Worm (Caenorhabditis elegans) whole organism, L1 larva: ENCODE measurements around the gene srv-8.

Source experiments
- aha-1 ChIP-seq: fragments of 150-350 bp; optimal IDR thresholded peaks from 2 replicates; lab custom pipeline; 2014; ENCODE audit warnings: missing biosample characterization, missing genetic modification characterization
- aly-2 ChIP-seq: fragments of 150-350 bp; optimal IDR thresholded peaks from 2 replicates; lab custom pipeline; 2014; ENCODE audit warnings: missing biosample characterization, missing genetic modification characterization
- efl-1 ChIP-seq, 4 experiments: fragments of 150-350 bp; optimal IDR thresholded peaks in 3 of 4; peaks in 1 of 4; 1 replicate in 1 of 4; 2 replicates in 3 of 4; lab custom pipeline; 2014; ENCODE audit warnings: missing biosample characterization in 2 of 4, missing genetic modification characterization in 2 of 4, missing genetic modification reagents in 2 of 4
- egl-27 ChIP-seq, 2 experiments: fragments of 150-350 bp in 1 of 2; sonication (generic microtip); optimal IDR thresholded peaks; 3 replicates each; lab custom pipeline; 2017 to 2018; ENCODE audit warnings: missing biosample characterization in 2 of 2, missing genetic modification characterization in 2 of 2, missing genetic modification reagents in 2 of 2
- lir-3 ChIP-seq: sonication (generic microtip); optimal IDR thresholded peaks from 2 replicates; lab custom pipeline; 2016; ENCODE audit warnings: mild to moderate bottlenecking, missing genetic modification characterization, moderate library complexity, missing compliant biosample characterization; ENCODE audit not compliant: poor library complexity
- nhr-11 ChIP-seq: fragments of 150-350 bp; optimal IDR thresholded peaks from 2 replicates; lab custom pipeline; 2014; ENCODE audit warnings: missing biosample characterization, missing genetic modification characterization
- rnt-1 ChIP-seq: sonication (generic microtip); optimal IDR thresholded peaks from 2 replicates; lab custom pipeline; 2016; ENCODE audit warnings: mild to moderate bottlenecking, missing genetic modification characterization, moderate library complexity, missing compliant biosample characterization
- swsn-7 ChIP-seq: sonication (generic microtip); optimal IDR thresholded peaks from 2 replicates; lab custom pipeline; 2016; ENCODE audit warnings: missing genetic modification characterization, missing compliant biosample characterization
- unc-130 ChIP-seq: fragments of 150-350 bp; optimal IDR thresholded peaks from 2 replicates; lab custom pipeline; 2017; ENCODE audit warnings: missing biosample characterization, missing genetic modification characterization, inconsistent platforms

DNA sequence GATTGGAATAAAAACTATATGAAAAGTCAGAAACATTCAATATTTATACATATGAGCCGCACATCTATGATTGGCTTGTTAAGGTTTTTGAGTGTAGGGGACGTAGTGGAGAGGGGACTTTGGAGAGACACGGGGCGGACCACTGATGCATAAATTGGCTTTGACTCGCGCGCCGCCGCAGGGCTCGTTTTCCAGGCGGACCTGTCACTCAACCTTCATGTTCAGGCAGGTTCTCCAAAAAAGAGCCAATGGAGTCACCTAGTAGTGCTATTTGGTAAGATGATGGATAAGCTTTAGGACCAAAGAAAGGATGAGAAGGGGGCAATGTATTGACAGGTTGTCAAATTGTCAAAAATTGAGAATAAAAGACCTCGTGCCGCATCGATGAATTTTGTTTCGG, 25.6 kb downstream of the srv-8 start:
- no peak for TF ChIP-seq swsn-7 (tag; lab: Kevin White, UChicago)
- no peak for TF ChIP-seq aha-1
- no peak for TF ChIP-seq egl-27 (tag; optimal IDR thresholded peaks at IDR 0.05; lab: Kevin White, UChicago)
- TF ChIP-seq efl-1 (optimal IDR thresholded peaks at IDR 0.05; lab: Kevin White, UChicago) = no peak
- TF ChIP-seq efl-1 (GFP tag; optimal IDR thresholded peaks at IDR 0.05 in 1 of 2; lab: Kevin White, UChicago) = no peak
- TF ChIP-seq rnt-1 (tag; lab: Kevin White, UChicago) = no peak
- no peak for TF ChIP-seq nhr-11 (tag; lab: Kevin White, UChicago)
- TF ChIP-seq lir-3 (tag; lab: Kevin White, UChicago) = no peak
- no peak for TF ChIP-seq aly-2
- TF ChIP-seq unc-130 = no peak
